Worm (Caenorhabditis elegans) whole organism, L3 larva: ENCODE results near the gene C35A5.5.

Experiments
- R02D3.7 ChIP-seq: fragments of 150-350 bp; optimal IDR thresholded peaks from 2 replicates; lab custom pipeline; 2014; ENCODE audit warnings: missing biosample characterization, missing genetic modification characterization
- ZK546.5 ChIP-seq: sonication (generic microtip); optimal IDR thresholded peaks from 2 replicates; lab custom pipeline; 2017; ENCODE audit warnings: missing biosample characterization, missing genetic modification characterization
- ceh-28 ChIP-seq: fragments of 150-350 bp; optimal IDR thresholded peaks from 2 replicates; lab custom pipeline; 2014; ENCODE audit warnings: missing biosample characterization, missing genetic modification reagents, missing genetic modification characterization
- ceh-82 ChIP-seq: fragments of 150-350 bp; optimal IDR thresholded peaks from 2 replicates; lab custom pipeline; 2014; ENCODE audit warnings: missing biosample characterization, missing genetic modification characterization
- ceh-9 ChIP-seq: sonication (generic microtip); optimal IDR thresholded peaks from 2 replicates; lab custom pipeline; 2018; ENCODE audit warnings: missing biosample characterization, missing genetic modification characterization
- daf-12 ChIP-seq: fragments of 150-350 bp; optimal IDR thresholded peaks from 2 replicates; lab custom pipeline; 2014; ENCODE audit warnings: missing biosample characterization, missing genetic modification reagents, missing genetic modification characterization
- egl-27 ChIP-seq: sonication (generic microtip); optimal IDR thresholded peaks from 4 replicates; lab custom pipeline; 2017; ENCODE audit warnings: missing biosample characterization, missing genetic modification reagents, missing genetic modification characterization
- egl-5 ChIP-seq: fragments of 150-350 bp; optimal IDR thresholded peaks from 2 replicates; lab custom pipeline; 2017; ENCODE audit warnings: missing biosample characterization, missing genetic modification reagents, missing genetic modification characterization, inconsistent platforms
- elt-2 ChIP-seq: sonication (generic microtip); optimal IDR thresholded peaks from 2 replicates; lab custom pipeline; 2016; ENCODE audit warnings: missing genetic modification reagents, mild to moderate bottlenecking, missing genetic modification characterization, missing compliant biosample characterization
- eor-1 ChIP-seq, 2 experiments: fragments of 150-350 bp; optimal IDR thresholded peaks; 2 replicates each; lab custom pipeline; 2014 to 2018; ENCODE audit warnings: missing biosample characterization in 2 of 2, missing genetic modification characterization in 2 of 2
- fkh-2 ChIP-seq: fragments of 150-350 bp; optimal IDR thresholded peaks from 2 replicates; lab custom pipeline; 2014; ENCODE audit warnings: missing biosample characterization, missing genetic modification reagents, missing genetic modification characterization
- fos-1 ChIP-seq: fragments of 150-350 bp; optimal IDR thresholded peaks from 2 replicates; lab custom pipeline; 2014; ENCODE audit warnings: missing biosample characterization, missing genetic modification characterization
- hmg-11 ChIP-seq: sonication (generic microtip); optimal IDR thresholded peaks from 2 replicates; lab custom pipeline; 2016; ENCODE audit warnings: missing genetic modification characterization, missing compliant biosample characterization
- jun-1 ChIP-seq: fragments of 150-350 bp; optimal IDR thresholded peaks from 2 replicates; lab custom pipeline; 2014; ENCODE audit warnings: missing biosample characterization, missing genetic modification reagents, missing genetic modification characterization
- lin-39 ChIP-seq: fragments of 150-350 bp; optimal IDR thresholded peaks from 2 replicates; lab custom pipeline; 2018; ENCODE audit warnings: missing biosample characterization, missing genetic modification reagents, missing genetic modification characterization
- lsy-12 ChIP-seq: sonication (generic microtip); optimal IDR thresholded peaks from 2 replicates; lab custom pipeline; 2016; ENCODE audit warnings: mild to moderate bottlenecking, missing genetic modification characterization, missing compliant biosample characterization
- nfya-1 ChIP-seq: sonication (generic microtip); optimal IDR thresholded peaks from 2 replicates; lab custom pipeline; 2017; ENCODE audit warnings: missing genetic modification characterization, mild to moderate bottlenecking, missing compliant biosample characterization, antibody characterized with exemption, moderate library complexity; ENCODE audit not compliant: insufficient read depth
- nhr-11 ChIP-seq: fragments of 150-350 bp; optimal IDR thresholded peaks from 2 replicates; lab custom pipeline; 2014; ENCODE audit warnings: missing biosample characterization, missing genetic modification characterization
- nhr-12 ChIP-seq: fragments of 150-350 bp; optimal IDR thresholded peaks from 2 replicates; lab custom pipeline; 2014; ENCODE audit warnings: missing biosample characterization, missing genetic modification characterization
- nhr-23 ChIP-seq: fragments of 150-350 bp; optimal IDR thresholded peaks from 2 replicates; lab custom pipeline; 2014; ENCODE audit warnings: missing biosample characterization, missing genetic modification reagents, missing genetic modification characterization
- nhr-237 ChIP-seq: fragments of 150-350 bp; optimal IDR thresholded peaks from 2 replicates; lab custom pipeline; 2014; ENCODE audit warnings: missing biosample characterization, missing genetic modification characterization
- nhr-25 ChIP-seq: sonication (generic microtip); optimal IDR thresholded peaks from 2 replicates; lab custom pipeline; 2017; ENCODE audit warnings: missing biosample characterization, missing genetic modification characterization
- nhr-28 ChIP-seq: fragments of 150-350 bp; optimal IDR thresholded peaks from 2 replicates; lab custom pipeline; 2014; ENCODE audit warnings: missing biosample characterization, missing genetic modification characterization
- nhr-67 ChIP-seq: fragments of 150-350 bp; optimal IDR thresholded peaks from 2 replicates; lab custom pipeline; 2014; ENCODE audit warnings: missing biosample characterization, missing genetic modification characterization
- nhr-77 ChIP-seq: fragments of 150-350 bp; optimal IDR thresholded peaks from 2 replicates; lab custom pipeline; 2014; ENCODE audit warnings: missing biosample characterization, missing genetic modification characterization
- pha-4 ChIP-seq: fragments of 150-350 bp; optimal IDR thresholded peaks from 2 replicates; lab custom pipeline; 2014; ENCODE audit warnings: missing biosample characterization, missing genetic modification reagents, missing genetic modification characterization
- pqm-1 ChIP-seq: fragments of 150-350 bp; optimal IDR thresholded peaks from 2 replicates; lab custom pipeline; 2017; ENCODE audit warnings: missing biosample characterization, missing genetic modification characterization, inconsistent platforms
- sea-2 ChIP-seq: fragments of 150-350 bp; sonication (generic microtip); optimal IDR thresholded peaks from 4 replicates; lab custom pipeline; 2014; ENCODE audit warnings: missing biosample characterization, missing genetic modification reagents, missing genetic modification characterization
- skn-1 ChIP-seq: fragments of 150-350 bp; optimal IDR thresholded peaks from 2 replicates; lab custom pipeline; 2014; ENCODE audit warnings: missing biosample characterization, missing genetic modification characterization
- snpc-4 ChIP-seq: fragments of 150-350 bp; optimal IDR thresholded peaks from 2 replicates; lab custom pipeline; 2014; ENCODE audit warnings: missing biosample characterization, missing genetic modification characterization
- tbx-2 ChIP-seq: sonication (generic microtip); optimal IDR thresholded peaks from 2 replicates; lab custom pipeline; 2016; ENCODE audit warnings: mild to moderate bottlenecking, missing genetic modification characterization, missing compliant biosample characterization
- unc-62 ChIP-seq: fragments of 150-350 bp; sonication (generic microtip); optimal IDR thresholded peaks from 4 replicates; lab custom pipeline; 2014; ENCODE audit warnings: missing biosample characterization, missing genetic modification reagents, missing genetic modification characterization
- zag-1 ChIP-seq: fragments of 150-350 bp; optimal IDR thresholded peaks from 2 replicates; lab custom pipeline; 2014; ENCODE audit warnings: missing biosample characterization, missing genetic modification characterization
- ztf-11 ChIP-seq: fragments of 150-350 bp; optimal IDR thresholded peaks from 2 replicates; lab custom pipeline; 2014; ENCODE audit warnings: missing biosample characterization, missing genetic modification characterization
- ztf-4 ChIP-seq: fragments of 150-350 bp; optimal IDR thresholded peaks from 2 replicates; lab custom pipeline; 2014; ENCODE audit warnings: missing biosample characterization, missing genetic modification characterization

The C35A5.5 gene

ce11 chrV:10540024-10540423 lies 34.4 kb downstream of the C35A5.5 start, which contains the start of gene degt-1:
TSS of gene degt-1 (plus strand) at chrV:10540324.
- TF ChIP-seq ceh-9 (tag; lab: Kevin White, UChicago) (no peak), tbx-2 (tag; lab: Kevin White, UChicago) (no peak), jun-1 (tag; lab: Kevin White, UChicago) (no peak), hmg-11 (tag; lab: Kevin White, UChicago) (no peak), fos-1 (no peak), pha-4 (no peak), lin-39 (tag; lab: Kevin White, UChicago) (no peak), ceh-82 (no peak), fkh-2 (tag; lab: Kevin White, UChicago) (no peak), egl-5 (no peak), sea-2 (GFP tag; lab: Kevin White, UChicago) (no peak), nhr-77 (tag; lab: Kevin White, UChicago) (no peak), snpc-4 (tag; lab: Kevin White, UChicago) (no peak)

ce11 chrV:10546749-10547148 lies 41.1 kb downstream of the C35A5.5 start, which contains the start of gene F25D1.5:
TSS of gene F25D1.5 (minus strand) at chrV:10546783.
- TF ChIP-seq ZK546.5 (tag; lab: Kevin White, UChicago), result no peak
- peak; percentile 17 for TF ChIP-seq pqm-1 (tag; lab: Kevin White, UChicago)
- no peak for TF ChIP-seq snpc-4 (tag; lab: Kevin White, UChicago)
- TF ChIP-seq nhr-25, result no peak
- TF ChIP-seq nfya-1 (tag; lab: Kevin White, UChicago), result no peak
- TF ChIP-seq ceh-9 (tag; lab: Kevin White, UChicago), result no peak
- TF ChIP-seq fos-1, result no peak
- TF ChIP-seq skn-1, result no peak
- peak; percentile 37 for TF ChIP-seq elt-2
- no peak for TF ChIP-seq ztf-4 (tag; lab: Kevin White, UChicago)
- no peak for TF ChIP-seq ztf-11
- peak; percentile 68 for TF ChIP-seq nhr-77 (tag; lab: Kevin White, UChicago)
- TF ChIP-seq pha-4, result no peak
- TF ChIP-seq nhr-28 (tag; lab: Kevin White, UChicago), result peak; percentile 47
- TF ChIP-seq tbx-2 (tag; lab: Kevin White, UChicago), result no peak
- no peak for TF ChIP-seq zag-1 (tag; lab: Kevin White, UChicago)
- TF ChIP-seq, all 47 proteins: peak for 4

ce11 chrV:10548981-10549380 lies 43.3 kb downstream of the C35A5.5 start, which contains the start of gene srd-34:
TSS of gene srd-34 (minus strand) at chrV:10549081.
- TF ChIP-seq unc-62 (GFP tag; lab: Kevin White, UChicago) (no peak), ztf-4 (tag; lab: Kevin White, UChicago) (no peak), ztf-11 (no peak), ceh-9 (tag; lab: Kevin White, UChicago) (no peak), pqm-1 (tag; lab: Kevin White, UChicago) (no peak), hmg-11 (tag; lab: Kevin White, UChicago) (no peak), nhr-67 (tag; lab: Kevin White, UChicago) (no peak), nhr-237 (tag; lab: Kevin White, UChicago) (no peak), fkh-2 (tag; lab: Kevin White, UChicago) (no peak)

DNA sequence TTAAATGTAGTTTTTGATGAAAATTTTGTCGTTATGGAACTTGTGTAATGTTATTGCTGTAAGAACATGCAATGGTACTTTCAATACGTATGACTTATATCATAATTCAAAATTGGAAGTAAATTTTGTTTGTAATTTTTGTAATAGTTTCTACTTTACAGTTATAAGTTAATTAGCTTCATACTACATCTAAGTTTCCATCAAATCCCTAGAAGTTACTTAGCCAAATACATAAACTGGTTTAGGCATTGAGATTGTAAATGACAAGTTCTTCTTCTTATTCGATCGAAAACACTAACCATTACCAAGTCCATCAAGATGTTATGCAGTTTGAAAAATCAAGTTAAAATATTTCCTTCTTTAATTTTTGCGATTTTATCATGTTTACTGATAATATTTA lies 44.1 kb downstream of the C35A5.5 start, which contains the start of gene F32G8.2:
Gene F32G8.2, plus strand, starts transcription at position 301 of the 400 bp plus-strand sequence.
- TF ChIP-seq nhr-11 (tag; lab: Kevin White, UChicago), result no peak
- TF ChIP-seq ceh-28, result no peak
- no peak for TF ChIP-seq nhr-28 (tag; lab: Kevin White, UChicago)
- TF ChIP-seq, all 47 proteins: peak for 0

ce11 chrV:10555239-10555638 lies 49.6 kb downstream of the C35A5.5 start, which contains the start of gene F32G8.3:
TSS of gene F32G8.3 (minus strand) at chrV:10555339.
- TF ChIP-seq ceh-28, result no peak
- TF ChIP-seq nhr-12 (tag; lab: Kevin White, UChicago), result no peak
- TF ChIP-seq ZK546.5 (tag; lab: Kevin White, UChicago), result no peak
- no peak for TF ChIP-seq zag-1 (tag; lab: Kevin White, UChicago)
- no peak for TF ChIP-seq lin-39 (tag; lab: Kevin White, UChicago)
- TF ChIP-seq R02D3.7 (tag; lab: Kevin White, UChicago), result no peak
- TF ChIP-seq ztf-11, result no peak
- TF ChIP-seq pqm-1 (tag; lab: Kevin White, UChicago), result no peak
- TF ChIP-seq nhr-67 (tag; lab: Kevin White, UChicago), result no peak
- no peak for TF ChIP-seq eor-1 (tag; optimal IDR thresholded peaks at IDR 0.05; lab: Kevin White, UChicago)
- TF ChIP-seq ceh-9 (tag; lab: Kevin White, UChicago), result no peak
- TF ChIP-seq lsy-12 (tag; lab: Kevin White, UChicago), result no peak
- TF ChIP-seq hmg-11 (tag; lab: Kevin White, UChicago), result no peak
- no peak for TF ChIP-seq nhr-23 (tag; lab: Kevin White, UChicago)
- TF ChIP-seq nhr-237 (tag; lab: Kevin White, UChicago), result no peak
- TF ChIP-seq daf-12 (tag; lab: Kevin White, UChicago), result no peak
- no peak for TF ChIP-seq jun-1 (tag; lab: Kevin White, UChicago)
- TF ChIP-seq tbx-2 (tag; lab: Kevin White, UChicago), result no peak
- no peak for TF ChIP-seq sea-2 (GFP tag; lab: Kevin White, UChicago)
- TF ChIP-seq egl-27 (tag; lab: Kevin White, UChicago), result no peak
- TF ChIP-seq, all 47 proteins: peak for 0
